Worm (Caenorhabditis elegans) whole organism, mixed stage, embryonic: Measurements from ENCODE around the gene W04H10.1.

Experiments used
- ces-1 ChIP-seq: fragments of 150-350 bp; optimal IDR thresholded peaks from 2 replicates; lab custom pipeline; 2014; ENCODE audit warnings: missing biosample characterization, missing genetic modification reagents, missing genetic modification characterization
- nhr-237 ChIP-seq: fragments of 150-350 bp; optimal IDR thresholded peaks from 2 replicates; lab custom pipeline; 2014; ENCODE audit warnings: missing biosample characterization, missing genetic modification characterization
- unc-39 ChIP-seq: fragments of 150-350 bp; optimal IDR thresholded peaks from 2 replicates; lab custom pipeline; 2014; ENCODE audit warnings: missing biosample characterization, missing genetic modification characterization

DNA sequence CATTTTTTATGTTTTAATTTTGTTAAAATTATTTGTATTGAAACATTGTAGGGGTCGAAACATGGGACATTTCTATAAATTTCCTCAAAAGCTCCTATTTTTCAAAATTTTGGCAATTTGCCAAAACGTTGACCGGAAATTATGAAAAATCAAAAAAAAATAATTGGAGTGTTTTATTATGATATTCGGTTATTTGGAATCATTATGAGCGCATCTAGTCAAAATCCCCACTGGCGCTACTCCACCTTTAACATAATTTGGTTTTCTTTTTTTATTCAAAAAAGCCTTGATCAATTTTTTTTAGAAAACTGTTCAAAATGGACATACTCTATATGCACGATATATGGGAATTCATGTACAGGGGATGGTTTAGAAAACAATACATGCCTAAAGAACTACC lies 3.6 kb upstream of the W04H10.1 start, which contains the start of gene W04H10.2:
- TF ChIP-seq unc-39 (no peak), nhr-237 (tag; lab: Kevin White, UChicago) (no peak), ces-1 (GFP tag; lab: Kevin White, UChicago) (no peak)
